Worm (Caenorhabditis elegans): ENCODE data around the gene F42A10.7.

Gene F42A10.7

ce11 chrIII:6138457-6138856, 40.0 kb downstream of the F42A10.7 start (continued):
- TF ChIP-seq pha-4 (GFP tag; IDR thresholded peaks at IDR 0.05) (no peak), pha-4 (tag; optimal IDR thresholded peaks at IDR 0.05) (no peak), set-16 (GFP tag; IDR thresholded peaks at IDR 0.05) (peak; percentile 86), lin-13 (GFP tag; optimal IDR thresholded peaks at IDR 0.05) (no peak), nhr-76 (tag; optimal IDR thresholded peaks at IDR 0.05) (no peak), hlh-11 (tag; optimal IDR thresholded peaks at IDR 0.05) (peak; percentile 72), nhr-111 (GFP tag; optimal IDR thresholded peaks at IDR 0.05) (no peak), ces-1 (GFP tag; optimal IDR thresholded peaks at IDR 0.05) (no peak), ctbp-1 (GFP tag; IDR thresholded peaks at IDR 0.05) (peak; percentile 69)

- TF ChIP-seq lim-7 (GFP tag; IDR thresholded peaks at IDR 0.05) (no peak), dmd-6 (GFP tag; IDR thresholded peaks at IDR 0.05) (peak; percentile 49), tag-97 (GFP tag; IDR thresholded peaks at IDR 0.05) (no peak), F10B5.3 (tag; optimal IDR thresholded peaks at IDR 0.05) (no peak), T26A8.4 (GFP tag; IDR thresholded peaks at IDR 0.05) (no peak), egl-43 (GFP tag; IDR thresholded peaks at IDR 0.05) (peak; percentile 82), hlh-11 (tag; optimal IDR thresholded peaks at IDR 0.05) (peak; percentile 61), ceh-62 (tag; optimal IDR thresholded peaks at IDR 0.05) (no peak), daf-12 (tag; optimal IDR thresholded peaks at IDR 0.05) (no peak), nhr-77 (tag; optimal IDR thresholded peaks at IDR 0.05) (no peak), madf-5 (GFP tag; IDR thresholded peaks at IDR 0.05) (no peak), lir-3 (tag; optimal IDR thresholded peaks at IDR 0.05) (no peak), T20F7.1 (GFP tag; optimal IDR thresholded peaks at IDR 0.05) (no peak), arid-1 (GFP tag; conservative IDR thresholded peaks at IDR 0.05) (no peak), aha-1 (tag) (peak; percentile 85), zip-11 (GFP tag; IDR thresholded peaks at IDR 0.05) (no peak), hif-1 (tag; optimal IDR thresholded peaks at IDR 0.05) (peak in 1 of 2 experiments; percentile 61), nhr-111 (GFP tag; optimal IDR thresholded peaks at IDR 0.05) (no peak), jun-1 (tag; optimal IDR thresholded peaks at IDR 0.05) (no peak), ctbp-1 (GFP tag; IDR thresholded peaks at IDR 0.05) (peak; percentile 91), Y48G9A.11 (GFP tag; IDR thresholded peaks at IDR 0.05) (no peak), egl-27 (tag; optimal IDR thresholded peaks at IDR 0.05) (no peak), nhr-11 (tag; optimal IDR thresholded peaks at IDR 0.05) (no peak), ceh-28 (tag; optimal IDR thresholded peaks at IDR 0.05) (no peak), hlh-30 (tag; optimal IDR thresholded peaks at IDR 0.05; ENCODE audit: insufficient read depth) (peak; percentile 62), nhr-10 (tag; optimal IDR thresholded peaks at IDR 0.05) (no peak), nhr-48 (tag; optimal IDR thresholded peaks at IDR 0.05) (peak; percentile 10), fos-1 (tag; optimal IDR thresholded peaks at IDR 0.05) (no peak), cey-2 (tag; optimal IDR thresholded peaks at IDR 0.05; ENCODE audit: borderline replicate concordance, insufficient read depth) (no peak), lin-15B (tag; optimal IDR thresholded peaks at IDR 0.05) (no peak), dmd-8 (GFP tag; IDR thresholded peaks at IDR 0.05) (no peak), php-3 (GFP tag; IDR thresholded peaks at IDR 0.05) (no peak), dmd-9 (GFP tag; IDR thresholded peaks at IDR 0.05) (0 out of 2 replicates have a peak, but pooled peaks have one; percentile 4), nhr-6 (tag; optimal IDR thresholded peaks at IDR 0.05) (no peak), nhr-76 (tag; optimal IDR thresholded peaks at IDR 0.05) (no peak), lin-39 (tag; optimal IDR thresholded peaks at IDR 0.05) (no peak), zag-1 (tag; optimal IDR thresholded peaks at IDR 0.05) (peak; percentile 40), mes-2 (tag; optimal IDR thresholded peaks at IDR 0.05; ENCODE audit: poor library complexity, severe bottlenecking) (peak; percentile 58), nhr-237 (tag; optimal IDR thresholded peaks at IDR 0.05) (no peak), mxl-2 (GFP tag; conservative IDR thresholded peaks at IDR 0.05) (no peak), daf-19 (GFP tag; conservative IDR thresholded peaks at IDR 0.05) (no peak), lsy-2 (tag; optimal IDR thresholded peaks at IDR 0.05) (peak; percentile 60 to 77), madf-9 (GFP tag; conservative IDR thresholded peaks at IDR 0.05) (no peak), F37D6.2 (tag; optimal IDR thresholded peaks at IDR 0.05) (peak; percentile 73), pqm-1 (tag; optimal IDR thresholded peaks at IDR 0.05) (no peak)
Measured at ce11 chrIII:6137431-6137830, 41.1 kb downstream of the F42A10.7 start.
